Worm (Caenorhabditis elegans) whole organism, young adult: ENCODE measurements around the gene mdt-19.

ENCODE experiments used
- B0035.1 ChIP-seq: sonication (generic microtip); optimal IDR thresholded peaks from 2 replicates; lab custom pipeline; 2016; ENCODE audit warnings: missing genetic modification characterization, mild to moderate bottlenecking, missing compliant biosample characterization, missing genotype, missing genetic modification reagents
- F33H1.4 ChIP-seq: fragments of 200-800 bp; sonication (Bioruptor generic); IDR thresholded peaks from 2 replicates; pipeline ENCODE4 v1.3.6; 2022; ENCODE audit warnings: missing genetic modification reagents, missing genetic modification characterization, missing compliant biosample characterization
- ZK185.1 ChIP-seq: sonication (generic microtip); optimal IDR thresholded peaks from 2 replicates; lab custom pipeline; 2016; ENCODE audit warnings: mild to moderate bottlenecking, missing genetic modification characterization, missing compliant biosample characterization; ENCODE audit not compliant: poor library complexity, severe bottlenecking
- ceh-40 ChIP-seq: fragments of 200-800 bp; sonication (Bioruptor generic); IDR thresholded peaks from 2 replicates; pipeline ENCODE4 v1.3.6; 2022; ENCODE audit warnings: missing genetic modification characterization, missing compliant biosample characterization
- hlh-12 ChIP-seq: sonication (generic microtip); optimal IDR thresholded peaks from 2 replicates; lab custom pipeline; 2016; ENCODE audit warnings: missing genetic modification characterization, missing compliant biosample characterization
- lin-35 ChIP-seq, 3 experiments: fragments of 150-350 bp in 2 of 3; sonication (generic microtip) in 1 of 3; optimal IDR thresholded peaks; 2 replicates each; lab custom pipeline; 2014 to 2018; ENCODE audit warnings: missing biosample characterization in 3 of 3, missing genetic modification characterization in 3 of 3, missing genetic modification reagents in 3 of 3
- lin-40 ChIP-seq: sonication (generic microtip); optimal IDR thresholded peaks from 2 replicates; lab custom pipeline; 2016; ENCODE audit warnings: missing genetic modification characterization, mild to moderate bottlenecking, missing compliant biosample characterization, missing genotype, missing genetic modification reagents
- lir-1 ChIP-seq: fragments of 200-800 bp; sonication (Bioruptor generic); conservative IDR thresholded peaks from 2 replicates; pipeline ENCODE4 v1.3.6; 2022; ENCODE audit warnings: missing genetic modification reagents, missing genetic modification characterization, missing compliant biosample characterization
- nfya-1 ChIP-seq: sonication (generic microtip); optimal IDR thresholded peaks from 2 replicates; lab custom pipeline; 2017; ENCODE audit warnings: antibody characterized with exemption, missing compliant biosample characterization, missing genetic modification characterization, borderline replicate concordance; ENCODE audit not compliant: insufficient read depth
- nhr-80 ChIP-seq: sonication (generic microtip); optimal IDR thresholded peaks from 2 replicates; lab custom pipeline; 2016; ENCODE audit warnings: missing genetic modification characterization, missing compliant biosample characterization
- rec-8 ChIP-seq, 2 experiments: sonication (generic microtip); optimal IDR thresholded peaks; 2 replicates each; lab custom pipeline; 2016; ENCODE audit warnings: mild to moderate bottlenecking in 2 of 2, missing genetic modification characterization in 2 of 2, missing genetic modification reagents in 2 of 2, missing genotype in 2 of 2, missing biosample characterization in 1 of 2, missing compliant biosample characterization in 1 of 2, moderate library complexity in 1 of 2
- snpc-1.3 ChIP-seq: sonication (generic microtip); optimal IDR thresholded peaks from 2 replicates; lab custom pipeline; 2017; ENCODE audit warnings: missing genetic modification characterization, mild to moderate bottlenecking, missing compliant biosample characterization, antibody characterized with exemption, moderate library complexity, missing genotype, missing genetic modification reagents; ENCODE audit not compliant: insufficient read depth
- ztf-26 ChIP-seq: sonication (generic microtip); optimal IDR thresholded peaks from 2 replicates; lab custom pipeline; 2017; ENCODE audit warnings: missing genetic modification characterization, missing compliant biosample characterization

DNA sequence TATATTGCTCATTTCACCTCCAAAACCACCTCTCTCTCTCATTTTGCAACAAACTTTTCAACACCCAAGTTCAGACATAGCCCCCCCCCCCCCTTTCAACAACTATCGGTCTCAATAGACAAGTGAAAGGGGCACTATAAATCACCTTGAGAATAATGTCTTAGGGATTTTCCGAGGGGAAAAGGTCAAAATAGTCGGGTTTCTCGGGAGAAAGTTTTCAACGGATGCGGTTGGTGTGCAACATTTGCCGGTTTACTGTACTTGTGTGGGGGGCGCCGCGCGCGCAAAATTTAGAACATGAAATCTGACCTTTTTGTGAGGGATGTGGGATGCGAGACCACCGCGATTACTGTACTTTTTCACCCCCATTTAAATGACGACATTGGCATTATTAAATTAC lies 36.7 kb downstream of the mdt-19 start:
- TF ChIP-seq ceh-40 (GFP tag; lab: Robert Waterston, UW) (no peak), ztf-26 (tag; lab: Kevin White, UChicago) (no peak), nfya-1 (no peak), snpc-1.3 (tag; lab: Kevin White, UChicago) (no peak), ZK185.1 (tag; lab: Kevin White, UChicago) (no peak), lin-40 (no peak), nhr-80 (tag; lab: Kevin White, UChicago) (no peak), F33H1.4 (GFP tag; lab: Robert Waterston, UW) (no peak), hlh-12 (tag; lab: Kevin White, UChicago) (no peak), rec-8 (tag; optimal IDR thresholded peaks at IDR 0.05; lab: Kevin White, UChicago) (no peak), lin-35 (GFP tag; optimal IDR thresholded peaks at IDR 0.05; lab: Kevin White, UChicago) (no peak), B0035.1 (no peak), lir-1 (GFP tag; lab: Robert Waterston, UW) (no peak)
